Worm (Caenorhabditis elegans): ENCODE results near the gene F14D7.3.

DNA sequence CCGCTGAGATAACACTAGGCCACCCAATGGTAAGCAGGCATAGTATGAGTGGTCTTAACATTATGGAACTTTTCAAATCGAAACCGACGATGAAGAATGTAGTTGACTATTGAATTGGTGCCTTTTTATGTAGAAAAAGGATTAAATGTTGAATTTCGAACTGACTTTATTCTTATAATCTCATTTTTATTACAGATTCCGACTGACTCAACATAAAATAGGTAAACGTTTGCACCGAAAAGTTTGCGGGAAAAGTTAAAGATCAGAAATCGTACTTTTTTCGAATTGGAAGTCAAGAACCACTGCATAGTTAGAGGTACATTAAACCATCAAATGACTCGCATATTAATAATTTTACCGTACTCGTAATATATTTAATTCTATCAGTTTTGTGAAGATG lies 42.4 kb upstream of the F14D7.3 start, which contains the start of gene K02E11.7:
- no peak for TF ChIP-seq ceh-28 (tag; optimal IDR thresholded peaks at IDR 0.05)
- TF ChIP-seq nhr-43 (tag; optimal IDR thresholded peaks at IDR 0.05; ENCODE audit: poor library complexity, severe bottlenecking): no peak
- TF ChIP-seq nhr-28 (tag; optimal IDR thresholded peaks at IDR 0.05): no peak
- no peak for TF ChIP-seq zag-1 (tag; optimal IDR thresholded peaks at IDR 0.05)
- TF ChIP-seq aly-2 (tag; optimal IDR thresholded peaks at IDR 0.05): no peak
- TF ChIP-seq snpc-4 (tag; optimal IDR thresholded peaks at IDR 0.05): no peak
- TF ChIP-seq ceh-9 (tag; optimal IDR thresholded peaks at IDR 0.05): no peak
- no peak for TF ChIP-seq R02D3.7 (tag; optimal IDR thresholded peaks at IDR 0.05)
- no peak for TF ChIP-seq skn-1 (tag; optimal IDR thresholded peaks at IDR 0.05)
- no peak for TF ChIP-seq ztf-11 (tag; optimal IDR thresholded peaks at IDR 0.05)
- TF ChIP-seq egl-27 (tag; optimal IDR thresholded peaks at IDR 0.05): no peak
- TF ChIP-seq fos-1 (tag; optimal IDR thresholded peaks at IDR 0.05): no peak

Data from whole organism, L3 larva.